Worm (Caenorhabditis elegans) whole organism, young adult: ENCODE measurements around the gene T13C2.7.

Source experiments
- B0261.1 ChIP-seq: sonication (generic microtip); optimal IDR thresholded peaks from 2 replicates; lab custom pipeline; 2016; ENCODE audit warnings: mild to moderate bottlenecking, missing genetic modification characterization, moderate library complexity, missing compliant biosample characterization
- C06A6.2 ChIP-seq: fragments of 200-800 bp; sonication (Bioruptor generic); conservative IDR thresholded peaks from 2 replicates; pipeline ENCODE4 v1.3.6; 2022; ENCODE audit warnings: missing genetic modification characterization, missing compliant biosample characterization
- C17E4.6 ChIP-seq: fragments of 200-800 bp; sonication (Bioruptor generic); IDR thresholded peaks from 2 replicates; pipeline ENCODE4 v1.3.6; 2022; ENCODE audit warnings: missing genetic modification reagents, missing genetic modification characterization, missing compliant biosample characterization
- F33H1.4 ChIP-seq: fragments of 200-800 bp; sonication (Bioruptor generic); IDR thresholded peaks from 2 replicates; pipeline ENCODE4 v1.3.6; 2022; ENCODE audit warnings: missing genetic modification reagents, missing genetic modification characterization, missing compliant biosample characterization
- F39B2.1 ChIP-seq: fragments of 200-800 bp; sonication (Bioruptor generic); IDR thresholded peaks from 2 replicates; pipeline ENCODE4 v1.3.6; 2022; ENCODE audit warnings: missing genetic modification reagents, missing genetic modification characterization, missing compliant biosample characterization
- F49E8.2 ChIP-seq: sonication (generic microtip); optimal IDR thresholded peaks from 3 replicates; lab custom pipeline; 2017; ENCODE audit warnings: missing genetic modification characterization, mild to moderate bottlenecking, missing compliant biosample characterization, antibody characterized with exemption, moderate library complexity; ENCODE audit not compliant: insufficient read depth
- Y53G8AR.9 ChIP-seq: fragments of 200-800 bp; sonication (Bioruptor generic); conservative IDR thresholded peaks from 2 replicates; pipeline ENCODE4 v1.3.6; 2022; ENCODE audit warnings: missing genetic modification reagents, missing genetic modification characterization, missing compliant biosample characterization
- ZK185.1 ChIP-seq: sonication (generic microtip); optimal IDR thresholded peaks from 2 replicates; lab custom pipeline; 2016; ENCODE audit warnings: mild to moderate bottlenecking, missing genetic modification characterization, missing compliant biosample characterization; ENCODE audit not compliant: poor library complexity, severe bottlenecking
- akir-1 ChIP-seq: fragments of 200-800 bp; sonication (Bioruptor generic); optimal IDR thresholded peaks from 2 replicates; lab custom pipeline; 2018; ENCODE audit warnings: mild to moderate bottlenecking, missing genetic modification characterization, moderate library complexity, missing compliant biosample characterization
- ama-1 ChIP-seq, 3 experiments: fragments of 150-350 bp in 1 of 3; sonication (generic microtip) in 2 of 3; optimal IDR thresholded peaks; 2 replicates each; lab custom pipeline; 2014 to 2018; ENCODE audit warnings: missing biosample characterization in 2 of 3, missing genetic modification characterization in 2 of 3, missing genetic modification reagents in 2 of 3
- atf-7 ChIP-seq: sonication (generic microtip); optimal IDR thresholded peaks from 2 replicates; lab custom pipeline; 2017; ENCODE audit warnings: mild to moderate bottlenecking, missing genetic modification characterization, missing compliant biosample characterization
- attf-3 ChIP-seq: fragments of 200-800 bp; sonication (Bioruptor generic); conservative IDR thresholded peaks from 2 replicates; pipeline ENCODE4 v1.3.6; 2022; ENCODE audit warnings: missing genetic modification reagents, missing genetic modification characterization, missing compliant biosample characterization
- attf-5 ChIP-seq: fragments of 200-800 bp; sonication (Bioruptor generic); optimal IDR thresholded peaks from 2 replicates; lab custom pipeline; 2018; ENCODE audit warnings: mild to moderate bottlenecking, missing genetic modification characterization, missing compliant biosample characterization
- attf-6 ChIP-seq: fragments of 200-800 bp; sonication (Bioruptor generic); IDR thresholded peaks from 2 replicates; pipeline ENCODE4 v1.3.6; 2022; ENCODE audit warnings: missing genetic modification reagents, missing genetic modification characterization, missing compliant biosample characterization
- bed-2 ChIP-seq: fragments of 200-800 bp; sonication (Bioruptor generic); IDR thresholded peaks from 2 replicates; pipeline ENCODE4 v1.3.6; 2022; ENCODE audit warnings: missing genetic modification reagents, missing genetic modification characterization, missing compliant biosample characterization
- ceh-100 ChIP-seq: fragments of 200-800 bp; sonication (Bioruptor generic); IDR thresholded peaks from 2 replicates; pipeline ENCODE4 v1.3.6; 2022; ENCODE audit warnings: missing genetic modification reagents, missing genetic modification characterization, missing compliant biosample characterization
- ceh-27 ChIP-seq: fragments of 200-800 bp; sonication (Bioruptor generic); optimal IDR thresholded peaks from 2 replicates; lab custom pipeline; 2018; ENCODE audit warnings: mild to moderate bottlenecking, missing genetic modification characterization, moderate library complexity, missing compliant biosample characterization
- ceh-91 ChIP-seq: fragments of 200-800 bp; sonication (Bioruptor generic); IDR thresholded peaks from 2 replicates; pipeline ENCODE4 v1.3.6; 2022; ENCODE audit warnings: missing genetic modification reagents, missing genetic modification characterization, missing compliant biosample characterization
- dpl-1 ChIP-seq: fragments of 150-350 bp; optimal IDR thresholded peaks from 2 replicates; lab custom pipeline; 2014; ENCODE audit warnings: missing biosample characterization, missing genetic modification reagents, missing genetic modification characterization
- egl-18 ChIP-seq: fragments of 200-800 bp; sonication (Bioruptor generic); IDR thresholded peaks from 2 replicates; pipeline ENCODE4 v1.3.6; 2022; ENCODE audit warnings: missing genetic modification reagents, missing genetic modification characterization, missing compliant biosample characterization
- egl-44 ChIP-seq: fragments of 200-800 bp; sonication (Bioruptor generic); IDR thresholded peaks from 2 replicates; pipeline ENCODE4 v1.3.6; 2022; ENCODE audit warnings: missing genetic modification reagents, missing genetic modification characterization, missing compliant biosample characterization
- egrh-3 ChIP-seq: fragments of 200-800 bp; sonication (Bioruptor generic); IDR thresholded peaks from 2 replicates; pipeline ENCODE4 v1.3.6; 2022; ENCODE audit warnings: missing genetic modification reagents, missing genetic modification characterization, missing compliant biosample characterization
- gei-17 ChIP-seq: fragments of 200-800 bp; sonication (Bioruptor generic); optimal IDR thresholded peaks from 2 replicates; lab custom pipeline; 2018; ENCODE audit warnings: mild to moderate bottlenecking, missing genetic modification characterization, missing compliant biosample characterization
- hlh-26 ChIP-seq: fragments of 200-800 bp; sonication (Bioruptor generic); conservative IDR thresholded peaks from 2 replicates; pipeline ENCODE4 v1.3.6; 2022; ENCODE audit warnings: missing genetic modification reagents, missing genetic modification characterization, missing compliant biosample characterization
- hmg-1.2 ChIP-seq: fragments of 200-800 bp; sonication (Bioruptor generic); IDR thresholded peaks from 2 replicates; pipeline ENCODE4 v1.3.6; 2022; ENCODE audit warnings: missing genetic modification reagents, missing genetic modification characterization, missing compliant biosample characterization
- hsf-1 ChIP-seq: fragments of 200-800 bp; sonication (Bioruptor generic); IDR thresholded peaks from 2 replicates; pipeline ENCODE4 v1.3.6; 2022; ENCODE audit warnings: missing genetic modification reagents, missing genetic modification characterization, missing compliant biosample characterization
- lir-1 ChIP-seq: fragments of 200-800 bp; sonication (Bioruptor generic); conservative IDR thresholded peaks from 2 replicates; pipeline ENCODE4 v1.3.6; 2022; ENCODE audit warnings: missing genetic modification reagents, missing genetic modification characterization, missing compliant biosample characterization
- lsy-27 ChIP-seq: sonication (generic microtip); optimal IDR thresholded peaks from 2 replicates; lab custom pipeline; 2017; ENCODE audit warnings: missing genetic modification characterization, mild to moderate bottlenecking, missing compliant biosample characterization, antibody characterized with exemption, missing genotype, borderline replicate concordance; ENCODE audit not compliant: insufficient read depth
- mcd-1 ChIP-seq: fragments of 200-800 bp; sonication (Bioruptor generic); IDR thresholded peaks from 2 replicates; pipeline ENCODE4 v1.3.6; 2022; ENCODE audit warnings: missing genetic modification reagents, missing genetic modification characterization, missing compliant biosample characterization
- mes-4 ChIP-seq: sonication (generic microtip); optimal IDR thresholded peaks from 2 replicates; lab custom pipeline; 2016; ENCODE audit warnings: missing genotype, missing genetic modification characterization, missing compliant biosample characterization
- mxl-1 ChIP-seq: sonication (generic microtip); optimal IDR thresholded peaks from 2 replicates; lab custom pipeline; 2016; ENCODE audit warnings: missing genetic modification characterization, missing compliant biosample characterization
- nfyb-1 ChIP-seq: fragments of 200-800 bp; sonication (Bioruptor generic); IDR thresholded peaks from 2 replicates; pipeline ENCODE4 v1.3.6; 2022; ENCODE audit warnings: missing genetic modification reagents, missing genetic modification characterization, missing compliant biosample characterization
- rcor-1 ChIP-seq: fragments of 200-800 bp; sonication (Bioruptor generic); IDR thresholded peaks from 2 replicates; pipeline ENCODE4 v1.3.6; 2022; ENCODE audit warnings: missing genetic modification reagents, missing genetic modification characterization, missing compliant biosample characterization
- rpc-1 ChIP-seq, 2 experiments: fragments of 150-350 bp in 1 of 2; sonication (generic microtip) in 1 of 2; optimal IDR thresholded peaks; 2 replicates each; lab custom pipeline; 2014 to 2018; ENCODE audit warnings: missing biosample characterization in 1 of 2, missing genetic modification characterization in 1 of 2, missing genetic modification reagents in 1 of 2, missing genotype in 1 of 2
- snpc-3.4 ChIP-seq: sonication (generic microtip); optimal IDR thresholded peaks from 2 replicates; lab custom pipeline; 2017; ENCODE audit warnings: missing genetic modification characterization, mild to moderate bottlenecking, missing compliant biosample characterization, antibody characterized with exemption, moderate library complexity, missing genotype, missing genetic modification reagents
- tbp1 ChIP-seq: fragments of 200-800 bp; sonication (Bioruptor generic); optimal IDR thresholded peaks from 2 replicates; lab custom pipeline; 2018; ENCODE audit warnings: mild to moderate bottlenecking, missing genetic modification characterization, missing compliant biosample characterization
- tbx-9 ChIP-seq: sonication (generic microtip); optimal IDR thresholded peaks from 2 replicates; lab custom pipeline; 2016; ENCODE audit warnings: borderline replicate concordance, missing genetic modification characterization, inconsistent platforms, missing compliant biosample characterization
- unc-130 ChIP-seq: sonication (generic microtip); optimal IDR thresholded peaks from 2 replicates; lab custom pipeline; 2016; ENCODE audit warnings: missing genetic modification reagents, missing genetic modification characterization, missing compliant biosample characterization
- xnd-1 ChIP-seq: sonication (generic microtip); optimal IDR thresholded peaks from 2 replicates; lab custom pipeline; 2016; ENCODE audit warnings: missing genotype, missing genetic modification reagents, missing genetic modification characterization, missing compliant biosample characterization
- zfh-2 ChIP-seq: fragments of 200-800 bp; sonication (Bioruptor generic); conservative IDR thresholded peaks from 2 replicates; pipeline ENCODE4 v1.3.6; 2022; ENCODE audit warnings: missing genetic modification reagents, missing genetic modification characterization, missing compliant biosample characterization
- zim-3 ChIP-seq: sonication (generic microtip); optimal IDR thresholded peaks from 2 replicates; lab custom pipeline; 2017; ENCODE audit warnings: mild to moderate bottlenecking, missing genetic modification characterization, moderate library complexity, missing compliant biosample characterization
- ztf-18 ChIP-seq: sonication (generic microtip); optimal IDR thresholded peaks from 2 replicates; lab custom pipeline; 2016; ENCODE audit warnings: missing genotype, mild to moderate bottlenecking, missing genetic modification characterization, missing compliant biosample characterization
- ztf-28 ChIP-seq: fragments of 200-800 bp; sonication (Bioruptor generic); IDR thresholded peaks from 2 replicates; pipeline ENCODE4 v1.3.6; 2022; ENCODE audit warnings: missing genetic modification reagents, missing genetic modification characterization, missing compliant biosample characterization
- ztf-6 ChIP-seq: fragments of 200-800 bp; sonication (Bioruptor generic); IDR thresholded peaks from 2 replicates; pipeline ENCODE4 v1.3.6; 2022; ENCODE audit warnings: missing genetic modification reagents, missing genetic modification characterization, missing compliant biosample characterization

T13C2.7 gene

DNA sequence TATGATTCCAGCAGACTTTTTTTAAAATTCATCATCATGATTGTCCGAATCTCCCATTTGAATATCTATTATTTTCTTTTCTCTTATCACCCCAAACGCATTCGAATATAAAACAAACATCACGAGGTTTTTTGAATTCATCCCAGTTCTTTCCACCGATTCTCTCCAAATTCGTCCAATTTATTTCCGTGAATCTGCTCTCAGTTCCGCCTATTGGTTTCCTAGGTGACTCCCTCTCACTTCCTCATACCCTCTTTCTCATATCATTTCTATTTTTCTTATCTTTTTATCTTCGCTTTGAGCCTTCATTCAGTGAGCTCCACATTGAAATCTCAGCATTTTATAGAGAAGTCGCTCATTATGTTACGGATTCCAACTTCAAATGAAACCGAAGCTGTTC is at the start of gene T13C2.7:
Gene T13C2.7, plus strand, starts transcription at position 301 of the 400 bp plus-strand sequence.
- no peak for TF ChIP-seq nfyb-1 (GFP tag; lab: Robert Waterston, UW)
- no peak for TF ChIP-seq F39B2.1 (GFP tag; lab: Robert Waterston, UW)
- no peak for TF ChIP-seq bed-2
- no peak for TF ChIP-seq xnd-1 (tag; lab: Kevin White, UChicago)
- TF ChIP-seq F33H1.4 (GFP tag; lab: Robert Waterston, UW): no peak
- TF ChIP-seq akir-1: no peak
- no peak for TF ChIP-seq hsf-1 (GFP tag; lab: Robert Waterston, UW)
- no peak for TF ChIP-seq tbp1
- TF ChIP-seq zim-3 (tag; lab: Kevin White, UChicago): no peak
- no peak for TF ChIP-seq B0261.1
- no peak for TF ChIP-seq ama-1 (optimal IDR thresholded peaks at IDR 0.05; lab: Kevin White, UChicago)
- TF ChIP-seq ama-1 (GFP tag; optimal IDR thresholded peaks at IDR 0.05; lab: Kevin White, UChicago): no peak
- no peak for TF ChIP-seq mes-4 (tag; lab: Kevin White, UChicago)
- TF ChIP-seq mxl-1 (tag; lab: Kevin White, UChicago): no peak
- no peak for TF ChIP-seq gei-17 (GFP tag; lab: Kevin White, UChicago)
- TF ChIP-seq egl-44 (GFP tag; lab: Robert Waterston, UW): no peak
- no peak for TF ChIP-seq lsy-27 (tag; lab: Kevin White, UChicago)
- TF ChIP-seq F49E8.2: no peak
- TF ChIP-seq snpc-3.4: no peak
- TF ChIP-seq egrh-3: no peak

DNA sequence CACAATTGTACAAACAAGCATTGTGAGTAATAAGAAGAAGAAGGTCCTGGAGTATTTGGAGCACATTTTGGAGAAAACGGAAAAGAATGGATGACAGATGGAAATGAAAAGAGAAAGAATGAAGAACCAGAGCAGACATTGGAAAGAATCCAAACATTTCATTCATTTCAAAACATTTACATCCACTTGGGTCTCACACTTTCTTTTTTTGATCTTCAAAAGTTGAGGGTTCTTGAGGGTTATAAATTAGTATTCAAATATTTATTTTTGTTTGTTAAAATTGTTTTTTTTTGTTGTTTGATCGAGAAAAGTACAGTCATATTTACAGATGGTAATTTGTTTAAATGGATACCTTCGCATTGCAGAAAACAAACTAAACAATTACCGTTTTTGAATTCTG is 45.5 kb upstream of the T13C2.7 start, which contains the start of gene T14B4.9:
Gene T14B4.9, minus strand, starts transcription at position 101 of the 400 bp plus-strand sequence.
- no peak for TF ChIP-seq hmg-1.2 (GFP tag; lab: Robert Waterston, UW)
- TF ChIP-seq dpl-1 (GFP tag; lab: Kevin White, UChicago): no peak
- TF ChIP-seq bed-2: no peak
- no peak for TF ChIP-seq zfh-2 (GFP tag; lab: Robert Waterston, UW)
- TF ChIP-seq attf-6 (GFP tag; lab: Robert Waterston, UW): no peak
- no peak for TF ChIP-seq mes-4 (tag; lab: Kevin White, UChicago)
- no peak for TF ChIP-seq ztf-28 (GFP tag; lab: Robert Waterston, UW)
- no peak for TF ChIP-seq rpc-1 (optimal IDR thresholded peaks at IDR 0.05; lab: Kevin White, UChicago)
- TF ChIP-seq rpc-1 (tag; optimal IDR thresholded peaks at IDR 0.05; lab: Kevin White, UChicago): no peak
- no peak for TF ChIP-seq ztf-6 (GFP tag; lab: Robert Waterston, UW)
- no peak for TF ChIP-seq mxl-1 (tag; lab: Kevin White, UChicago)
- TF ChIP-seq lir-1 (GFP tag; lab: Robert Waterston, UW): no peak

DNA sequence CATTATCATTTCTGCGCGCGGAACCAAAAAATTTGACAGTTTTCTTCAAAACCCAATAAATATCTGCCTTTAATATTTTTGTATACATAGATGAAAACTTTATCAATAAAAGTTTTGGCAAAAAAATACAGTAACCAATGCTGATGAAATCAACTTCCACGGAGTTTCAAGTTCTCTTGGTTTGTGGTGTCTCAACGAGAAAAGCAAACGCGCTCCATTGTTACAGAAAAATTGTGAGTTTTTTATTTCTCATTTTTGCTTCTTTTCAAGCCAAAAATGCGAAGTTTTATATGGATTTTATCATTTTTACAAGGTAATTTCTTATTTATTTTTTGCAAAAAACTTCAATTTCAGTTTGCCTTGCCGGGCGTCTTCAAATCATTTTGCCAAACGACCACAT is 44.5 kb upstream of the T13C2.7 start, which contains the start of gene T14B4.3:
Gene T14B4.3, plus strand, starts transcription at position 264 of the 400 bp plus-strand sequence.
- peak; percentile 25; the same call in 1 of the 2 replicates for TF ChIP-seq F33H1.4 (GFP tag; lab: Robert Waterston, UW)
- TF ChIP-seq C06A6.2: no peak
- peak; percentile 97 for TF ChIP-seq ceh-100 (GFP tag; lab: Robert Waterston, UW)
- peak; percentile 27; the same call in 1 of the 2 replicates for TF ChIP-seq rcor-1 (GFP tag; lab: Robert Waterston, UW)
- TF ChIP-seq hlh-26 (GFP tag; lab: Robert Waterston, UW): no peak
- TF ChIP-seq ZK185.1 (tag; lab: Kevin White, UChicago): peak; percentile 24
- peak; percentile 64 for TF ChIP-seq hmg-1.2 (GFP tag; lab: Robert Waterston, UW)
- no peak for TF ChIP-seq lsy-27 (tag; lab: Kevin White, UChicago)
- no peak for TF ChIP-seq mxl-1 (tag; lab: Kevin White, UChicago)
- peak; percentile 53 for TF ChIP-seq ceh-27
- no peak for TF ChIP-seq ceh-91 (GFP tag; lab: Robert Waterston, UW)
- peak; percentile 67 for TF ChIP-seq attf-5
- no peak for TF ChIP-seq tbx-9 (tag; lab: Kevin White, UChicago)
- TF ChIP-seq ztf-18 (tag; lab: Kevin White, UChicago): peak; percentile 32
- TF ChIP-seq Y53G8AR.9 (GFP tag; lab: Robert Waterston, UW): no peak
- TF ChIP-seq unc-130 (GFP tag; lab: Kevin White, UChicago): peak; percentile 38
- peak; percentile 56; the same call in 1 of the 2 replicates for TF ChIP-seq attf-3 (GFP tag; lab: Robert Waterston, UW)
- TF ChIP-seq egl-18: no peak
- TF ChIP-seq snpc-3.4: peak; percentile 20
- TF ChIP-seq C17E4.6 (GFP tag; lab: Robert Waterston, UW): no peak
- peak; percentile 92 for TF ChIP-seq mcd-1
- no peak for TF ChIP-seq atf-7 (tag; lab: Kevin White, UChicago)
